Worm (Caenorhabditis elegans) whole organism, midembryonic: ENCODE results near the gene folr-1.

ENCODE experiments used
- cog-1 ChIP-seq: sonication (generic microtip); optimal IDR thresholded peaks from 2 replicates; lab custom pipeline; 2016; ENCODE audit warnings: missing genetic modification characterization, missing compliant biosample characterization
- flt-1 ChIP-seq: fragments of 200-800 bp; sonication (Bioruptor generic); IDR thresholded peaks from 2 replicates; pipeline ENCODE4 v1.3.6; 2022; ENCODE audit warnings: missing genetic modification characterization, missing compliant biosample characterization
- klf-2 ChIP-seq: fragments of 200-800 bp; sonication (Bioruptor generic); conservative IDR thresholded peaks from 2 replicates; pipeline ENCODE4 v1.3.6; 2022; ENCODE audit warnings: missing genetic modification reagents, missing genetic modification characterization, missing compliant biosample characterization
- med-1 ChIP-seq: sonication (generic microtip); optimal IDR thresholded peaks from 2 replicates; lab custom pipeline; 2017; ENCODE audit warnings: missing genetic modification characterization, mild to moderate bottlenecking, missing compliant biosample characterization, antibody characterized with exemption, missing genetic modification reagents; ENCODE audit not compliant: insufficient read depth
- ref-1 ChIP-seq: fragments of 200-800 bp; sonication (Bioruptor generic); conservative IDR thresholded peaks from 2 replicates; pipeline ENCODE4 v1.3.6; 2022; ENCODE audit warnings: missing genetic modification reagents, missing genetic modification characterization, missing compliant biosample characterization
- tab-1 ChIP-seq: fragments of 200-800 bp; sonication (Bioruptor generic); IDR thresholded peaks from 2 replicates; pipeline ENCODE4 v1.3.6; 2022; ENCODE audit warnings: missing genetic modification characterization, missing compliant biosample characterization
- ztf-23 ChIP-seq: fragments of 200-800 bp; sonication (Bioruptor generic); IDR thresholded peaks from 2 replicates; pipeline ENCODE4 v1.3.6; 2022; ENCODE audit warnings: missing genetic modification reagents, missing genetic modification characterization, missing compliant biosample characterization
- ztf-29 ChIP-seq: fragments of 200-800 bp; sonication (Bioruptor generic); IDR thresholded peaks from 2 replicates; pipeline ENCODE4 v1.3.6; 2022; ENCODE audit warnings: missing genetic modification reagents, missing genetic modification characterization, missing compliant biosample characterization

DNA sequence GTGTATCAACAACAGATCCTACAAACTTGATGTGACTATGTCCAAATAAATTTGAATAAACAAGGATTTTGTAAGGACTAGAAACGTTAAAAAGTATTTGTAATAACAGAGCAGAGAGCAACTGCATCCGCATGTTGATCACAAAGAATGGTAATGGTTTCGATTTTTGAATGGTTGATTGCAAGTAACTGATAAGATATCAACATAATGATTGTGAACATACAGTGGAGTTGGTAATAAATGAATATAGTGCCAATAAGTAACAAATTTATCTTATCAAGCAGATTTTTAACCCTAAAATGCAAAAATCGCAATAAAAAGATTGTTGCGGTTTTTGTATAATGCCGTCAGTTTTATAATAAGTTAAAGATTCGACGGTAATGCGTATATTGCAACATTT lies 5.9 kb downstream of the folr-1 start, which contains the start of gene ugt-23:
- TF ChIP-seq ztf-23 (GFP tag; lab: Robert Waterston, UW): no peak
- TF ChIP-seq ztf-29 (GFP tag; lab: Robert Waterston, UW): no peak
- TF ChIP-seq tab-1 (GFP tag; lab: Robert Waterston, UW): no peak
- no peak for TF ChIP-seq cog-1
- no peak for TF ChIP-seq flt-1
- TF ChIP-seq ref-1: no peak
- TF ChIP-seq med-1: no peak
- TF ChIP-seq klf-2 (GFP tag; lab: Robert Waterston, UW): no peak
